Worm (Caenorhabditis elegans): Measurements from ENCODE around the gene thn-5.
"Not testable (repeated sequence)": the region's sequence is repeated elsewhere in the genome, so short reads cannot be mapped to it uniquely, and the experiment has no call there.

DNA sequence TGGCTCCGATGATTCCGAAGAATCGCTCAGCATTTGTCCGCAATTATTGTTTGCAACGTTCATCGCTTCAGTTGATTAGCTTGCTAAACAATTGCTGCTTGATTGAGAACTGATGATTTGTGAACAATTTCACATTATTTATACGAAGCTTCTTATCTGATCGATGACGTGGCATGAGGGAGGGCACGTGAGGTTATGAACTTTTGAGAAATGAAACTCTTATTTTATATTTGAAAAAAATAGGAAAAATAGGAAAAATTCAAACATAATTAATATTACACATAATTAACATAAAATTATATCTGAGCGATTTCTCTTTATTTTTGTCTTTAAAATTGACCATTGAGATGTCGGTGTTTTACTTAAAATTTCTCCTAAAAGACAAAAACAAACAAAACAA lies 24.0 kb downstream of the thn-5 start, which contains the start of gene F36H12.10:
- not testable (repeated sequence) for TF ChIP-seq dao-5, him-1 (tag; optimal IDR thresholded peaks at IDR 0.05)
